Fruit fly (Drosophila melanogaster) whole organism, prepupa: ENCODE data around the gene mgl.

Experiments used
- Blimp-1 ChIP-seq: fragments of 200-800 bp; sonication (Bioruptor generic); optimal IDR thresholded peaks from 3 replicates; lab custom pipeline; 2017; ENCODE audit warnings: missing biosample characterization, missing genetic modification characterization, mild to moderate bottlenecking, moderate library complexity, missing genetic modification reagents
- CG10669 ChIP-seq: fragments of 200-800 bp; sonication (Bioruptor generic); optimal IDR thresholded peaks from 3 replicates; lab custom pipeline; 2018; ENCODE audit warnings: missing biosample characterization, mild to moderate bottlenecking, missing genetic modification characterization, moderate library complexity
- CG15336 ChIP-seq: fragments of 200-800 bp; sonication (Bioruptor generic); IDR thresholded peaks from 2 replicates; pipeline ENCODE4 v1.3.6; 2022; ENCODE audit warnings: missing biosample characterization, missing genetic modification characterization
- CG16779 ChIP-seq: fragments of 200-800 bp; sonication (Bioruptor generic); optimal IDR thresholded peaks from 3 replicates; lab custom pipeline; 2017; ENCODE audit warnings: missing biosample characterization, mild to moderate bottlenecking, missing genetic modification characterization
- CG3032 ChIP-seq: fragments of 200-800 bp; optimal IDR thresholded peaks from 2 replicates; lab custom pipeline; 2019; ENCODE audit warnings: missing biosample characterization, mild to moderate bottlenecking, missing genetic modification characterization, moderate library complexity
- CG32006 ChIP-seq: fragments of 200-800 bp; sonication (Bioruptor generic); optimal IDR thresholded peaks from 3 replicates; lab custom pipeline; 2017; ENCODE audit warnings: missing biosample characterization, mild to moderate bottlenecking, missing genetic modification characterization
- CG34406 ChIP-seq: fragments of 200-800 bp; sonication (Bioruptor generic); optimal IDR thresholded peaks from 3 replicates; lab custom pipeline; 2016; ENCODE audit warnings: missing biosample characterization, missing genetic modification characterization
- CG3919 ChIP-seq: fragments of 200-800 bp; sonication (Bioruptor generic); optimal IDR thresholded peaks from 3 replicates; lab custom pipeline; 2016; ENCODE audit warnings: missing biosample characterization, missing genetic modification characterization
- CG4318 ChIP-seq: fragments of 200-800 bp; sonication (Bioruptor generic); optimal IDR thresholded peaks from 3 replicates; lab custom pipeline; 2017; ENCODE audit warnings: missing biosample characterization, mild to moderate bottlenecking, missing genetic modification characterization
- CG6163 ChIP-seq: fragments of 200-800 bp; sonication (Bioruptor generic); IDR thresholded peaks from 3 replicates; pipeline ENCODE4 v1.3.6; 2022; ENCODE audit warnings: missing biosample characterization, missing genetic modification characterization
- CG6276 ChIP-seq: fragments of 200-800 bp; sonication (Bioruptor generic); optimal IDR thresholded peaks from 2 replicates; lab custom pipeline; 2017; ENCODE audit warnings: missing biosample characterization, mild to moderate bottlenecking, missing genetic modification characterization
- CG6792 ChIP-seq: fragments of 200-800 bp; sonication (Bioruptor generic); optimal IDR thresholded peaks from 3 replicates; lab custom pipeline; 2016; ENCODE audit warnings: missing biosample characterization, missing genetic modification characterization
- CG6854 ChIP-seq: fragments of 200-800 bp; sonication (Bioruptor generic); optimal IDR thresholded peaks from 2 replicates; lab custom pipeline; 2017; ENCODE audit warnings: missing biosample characterization, mild to moderate bottlenecking, missing genetic modification characterization
- CG7368 ChIP-seq: fragments of 200-800 bp; sonication (Bioruptor generic); optimal IDR thresholded peaks from 3 replicates; lab custom pipeline; 2016; ENCODE audit warnings: missing biosample characterization, missing genetic modification characterization
- CG8119 ChIP-seq: fragments of 200-800 bp; sonication (Bioruptor generic); IDR thresholded peaks from 3 replicates; pipeline ENCODE4 v1.3.6; 2022; ENCODE audit warnings: missing biosample characterization, missing genetic modification characterization
- Eip75B ChIP-seq: fragments of 200-800 bp; sonication (Bioruptor generic); optimal IDR thresholded peaks from 3 replicates; lab custom pipeline; 2016; ENCODE audit warnings: missing biosample characterization, missing genetic modification characterization
- Eip78C ChIP-seq: fragments of 200-800 bp; sonication (Bioruptor generic); peaks from one replicate; lab custom pipeline; 2016; ENCODE audit warnings: missing biosample characterization, missing genetic modification characterization
- Ets21C ChIP-seq: fragments of 200-800 bp; sonication (Bioruptor generic); optimal IDR thresholded peaks from 3 replicates; lab custom pipeline; 2016; ENCODE audit warnings: missing biosample characterization, missing genetic modification characterization
- Ets96B ChIP-seq: fragments of 200-800 bp; optimal IDR thresholded peaks from 2 replicates; lab custom pipeline; 2019; ENCODE audit warnings: missing biosample characterization, mild to moderate bottlenecking, missing genetic modification characterization, moderate library complexity
- Gug ChIP-seq: fragments of 200-800 bp; sonication (Bioruptor generic); IDR thresholded peaks from 2 replicates; pipeline ENCODE4 v1.3.6; 2022; ENCODE audit warnings: missing biosample characterization, missing genetic modification characterization
- Hr38 ChIP-seq: sonication (Bioruptor generic); optimal IDR thresholded peaks from 2 replicates; lab custom pipeline; 2016; ENCODE audit warnings: missing biosample characterization, missing genetic modification characterization
- Hr4 ChIP-seq: fragments of 200-800 bp; sonication (Bioruptor generic); optimal IDR thresholded peaks from 3 replicates; lab custom pipeline; 2016; ENCODE audit warnings: missing biosample characterization, missing genetic modification characterization
- Lpt ChIP-seq: fragments of 200-800 bp; sonication (Bioruptor generic); optimal IDR thresholded peaks from 3 replicates; lab custom pipeline; 2016; ENCODE audit warnings: missing biosample characterization, missing genetic modification characterization
- Met ChIP-seq: fragments of 200-800 bp; sonication (Bioruptor generic); optimal IDR thresholded peaks from 3 replicates; lab custom pipeline; 2016; ENCODE audit warnings: missing biosample characterization, missing genetic modification characterization
- OdsH ChIP-seq: fragments of 200-800 bp; sonication (Bioruptor generic); optimal IDR thresholded peaks from 3 replicates; lab custom pipeline; 2016; ENCODE audit warnings: missing biosample characterization, missing genetic modification characterization
- Smox ChIP-seq: fragments of 200-800 bp; sonication (Bioruptor generic); optimal IDR thresholded peaks from 3 replicates; lab custom pipeline; 2016; ENCODE audit warnings: missing biosample characterization, missing genetic modification characterization
- Sox102F ChIP-seq: fragments of 200-800 bp; sonication (Bioruptor generic); optimal IDR thresholded peaks from 2 replicates; lab custom pipeline; 2016; ENCODE audit warnings: missing biosample characterization, mild to moderate bottlenecking, missing genetic modification characterization
- Sox14 ChIP-seq: fragments of 200-800 bp; sonication (Bioruptor generic); optimal IDR thresholded peaks from 3 replicates; lab custom pipeline; 2016; ENCODE audit warnings: missing biosample characterization, missing genetic modification characterization
- Sox15 ChIP-seq: fragments of 200-800 bp; sonication (Bioruptor generic); optimal IDR thresholded peaks from 3 replicates; lab custom pipeline; 2016; ENCODE audit warnings: missing biosample characterization, missing genetic modification characterization
- cyc ChIP-seq: fragments of 200-800 bp; sonication (Bioruptor generic); optimal IDR thresholded peaks from 3 replicates; lab custom pipeline; 2016; ENCODE audit warnings: missing biosample characterization, missing genetic modification characterization
- dsx ChIP-seq: fragments of 200-800 bp; optimal IDR thresholded peaks from 3 replicates; lab custom pipeline; 2019; ENCODE audit warnings: missing biosample characterization, mild to moderate bottlenecking, missing genetic modification characterization, moderate library complexity; ENCODE audit not compliant: poor library complexity, severe bottlenecking
- eg ChIP-seq: fragments of 200-800 bp; sonication (Bioruptor generic); IDR thresholded peaks from 3 replicates; pipeline ENCODE4 v1.3.6; 2022; ENCODE audit warnings: missing biosample characterization, missing genetic modification characterization
- fd85E ChIP-seq: fragments of 200-800 bp; sonication (Bioruptor generic); optimal IDR thresholded peaks from 3 replicates; lab custom pipeline; 2016; ENCODE audit warnings: missing biosample characterization, missing genetic modification characterization
- fkh ChIP-seq: fragments of 200-800 bp; sonication (Bioruptor generic); optimal IDR thresholded peaks from 3 replicates; lab custom pipeline; 2017; ENCODE audit warnings: missing biosample characterization, mild to moderate bottlenecking, missing genetic modification characterization, moderate library complexity
- lz ChIP-seq: fragments of 200-800 bp; sonication (Bioruptor generic); optimal IDR thresholded peaks from 3 replicates; lab custom pipeline; 2016; ENCODE audit warnings: missing biosample characterization, missing genetic modification characterization
- net ChIP-seq: fragments of 200-800 bp; sonication (Bioruptor generic); optimal IDR thresholded peaks from 3 replicates; lab custom pipeline; 2016; ENCODE audit warnings: missing biosample characterization, missing genetic modification characterization
- pdm3 ChIP-seq: fragments of 200-800 bp; sonication (Bioruptor generic); optimal IDR thresholded peaks from 3 replicates; lab custom pipeline; 2016; ENCODE audit warnings: missing biosample characterization, missing genetic modification characterization
- salr ChIP-seq, 2 experiments: fragments of 200-800 bp; sonication (Bioruptor generic); optimal IDR thresholded peaks; 3 replicates each; lab custom pipeline; 2016 to 2018; ENCODE audit warnings: missing biosample characterization in 2 of 2, missing genetic modification characterization in 2 of 2, mild to moderate bottlenecking in 1 of 2
- svp ChIP-seq: fragments of 200-800 bp; sonication (Bioruptor generic); peaks from one replicate; lab custom pipeline; 2016; ENCODE audit warnings: missing biosample characterization, missing genetic modification characterization
- topi ChIP-seq: fragments of 200-800 bp; sonication (Bioruptor generic); optimal IDR thresholded peaks from 3 replicates; lab custom pipeline; 2016; ENCODE audit warnings: missing biosample characterization, missing genetic modification characterization
- vri ChIP-seq: fragments of 200-800 bp; sonication (Bioruptor generic); optimal IDR thresholded peaks from 3 replicates; lab custom pipeline; 2016; ENCODE audit warnings: missing biosample characterization, mild to moderate bottlenecking, missing genetic modification characterization

The mgl gene

dm6 chrX:9343480-9344477 is 156.2 kb downstream of the mgl start (continued):
- peak; percentile 61 for TF ChIP-seq Lpt
- peak; percentile 90 for TF ChIP-seq CG10669 (GFP tag; lab: Kevin White, UChicago)
- TF ChIP-seq Blimp-1 (GFP tag; lab: Kevin White, UChicago) = peak; percentile 71
- peak; percentile 91 for TF ChIP-seq vri
- no peak for TF ChIP-seq fkh
- TF ChIP-seq CG15336 = peak; percentile 87
- peak; percentile 93 for TF ChIP-seq lz
- peak; percentile 83 for TF ChIP-seq dsx (GFP tag; lab: Kevin White, UChicago)
- TF ChIP-seq Met (GFP tag; lab: Kevin White, UChicago) = peak; percentile 94
- peak; percentile 88 for TF ChIP-seq Sox15
- peak; percentile 84 for TF ChIP-seq net (GFP tag; lab: Kevin White, UChicago)
- TF ChIP-seq Eip75B (GFP tag; lab: Kevin White, UChicago) = peak; percentile 88
- peak; percentile 85 for TF ChIP-seq Gug (GFP tag; lab: Robert Waterston, UW)
- peak; percentile 84 for TF ChIP-seq CG6854 (GFP tag; lab: Kevin White, UChicago)
- TF ChIP-seq topi (GFP tag; lab: Kevin White, UChicago) = peak; percentile 95
- TF ChIP-seq salr (GFP tag; optimal IDR thresholded peaks at IDR 0.05; lab: Kevin White, UChicago) = peak; percentile 44 to 85
- peak; percentile 96 for TF ChIP-seq cyc (GFP tag; lab: Kevin White, UChicago)
- TF ChIP-seq pdm3 (GFP tag; lab: Kevin White, UChicago) = peak; percentile 90
- peak; percentile 87 for TF ChIP-seq Ets96B
- peak; percentile 92 for TF ChIP-seq CG3919
- peak; percentile 89 for TF ChIP-seq OdsH (GFP tag; lab: Kevin White, UChicago)
- TF ChIP-seq eg (GFP tag; lab: Robert Waterston, UW) = peak; percentile 32; the same call in 1 of the 3 replicates
- TF ChIP-seq CG6163 (GFP tag; lab: Robert Waterston, UW) = peak; percentile 96
- TF ChIP-seq, all 60 proteins: peak for 58

- TF ChIP-seq fkh (no peak), Sox102F (no peak), Hr4 (GFP tag; lab: Kevin White, UChicago) (no peak), fd85E (GFP tag; lab: Kevin White, UChicago) (no peak), CG8119 (GFP tag; lab: Robert Waterston, UW) (0 out of 3 replicates have a peak, but pooled peaks have one; percentile 25), CG6276 (no peak), Eip78C (GFP tag; lab: Kevin White, UChicago) (no peak), Ets96B (no peak), Eip75B (GFP tag; lab: Kevin White, UChicago) (no peak), Sox14 (GFP tag; lab: Kevin White, UChicago) (no peak), Smox (GFP tag; lab: Kevin White, UChicago) (no peak), CG32006 (GFP tag; lab: Kevin White, UChicago) (peak; percentile 55), CG3032 (tag; lab: Kevin White, UChicago) (no peak), CG34406 (GFP tag; lab: Kevin White, UChicago) (no peak), CG3919 (no peak), Ets21C (GFP tag; lab: Kevin White, UChicago) (no peak), Hr38 (no peak), Lpt (no peak)
These were observed 167.7 kb downstream of the mgl start for dm6 chrX:9332208-9332607.

- TF ChIP-seq Sox15 (no peak), CG6792 (GFP tag; lab: Kevin White, UChicago) (no peak), CG16779 (tag; lab: Kevin White, UChicago) (no peak), svp (no peak), CG4318 (GFP tag; lab: Kevin White, UChicago) (no peak), CG3919 (no peak), CG7368 (GFP tag; lab: Kevin White, UChicago) (no peak), Eip75B (GFP tag; lab: Kevin White, UChicago) (no peak)
- TF ChIP-seq, all 60 proteins: peak for 0
These were observed 169.5 kb downstream of the mgl start, which contains the start of gene CG34450 for dm6 chrX:9330387-9330786. Gene CG34450, minus strand, starts transcription at chrX:9330487.
